Fruit fly (Drosophila melanogaster) whole organism, adult: ENCODE data around the gene TBC1D23.

ENCODE experiments used
- CG11617 ChIP-seq: fragments of 200-800 bp; sonication (Bioruptor generic); optimal IDR thresholded peaks from 2 replicates; lab custom pipeline; 2017; ENCODE audit warnings: mild to moderate bottlenecking, missing biosample characterization, missing genetic modification reagents, missing genetic modification characterization
- CG12768 ChIP-seq: fragments of 200-800 bp; sonication (Bioruptor generic); optimal IDR thresholded peaks from 2 replicates; lab custom pipeline; 2017; ENCODE audit warnings: missing biosample characterization, missing genetic modification characterization, mild to moderate bottlenecking, moderate library complexity, missing genetic modification reagents
- CG14711 ChIP-seq: fragments of 200-800 bp; sonication (Bioruptor generic); optimal IDR thresholded peaks from 2 replicates; lab custom pipeline; 2018; ENCODE audit warnings: missing biosample characterization, mild to moderate bottlenecking, missing genetic modification characterization, moderate library complexity
- CG1620 ChIP-seq: fragments of 200-800 bp; sonication (Bioruptor generic); optimal IDR thresholded peaks from 2 replicates; lab custom pipeline; 2016; ENCODE audit warnings: missing biosample characterization, missing genetic modification characterization
- CG33017 ChIP-seq: fragments of 200-800 bp; sonication (Bioruptor generic); optimal IDR thresholded peaks from 2 replicates; lab custom pipeline; 2018; ENCODE audit warnings: missing biosample characterization, mild to moderate bottlenecking, missing genetic modification characterization, moderate library complexity
- CG5204 ChIP-seq: fragments of 200-800 bp; sonication (Bioruptor generic); optimal IDR thresholded peaks from 2 replicates; lab custom pipeline; 2016; ENCODE audit warnings: missing biosample characterization, missing genetic modification characterization
- CG7045 ChIP-seq: fragments of 200-800 bp; sonication (Bioruptor generic); optimal IDR thresholded peaks from 2 replicates; lab custom pipeline; 2017; ENCODE audit warnings: missing biosample characterization, mild to moderate bottlenecking, missing genetic modification characterization
- CG7101 ChIP-seq: fragments of 200-800 bp; sonication (Bioruptor generic); optimal IDR thresholded peaks from 2 replicates; lab custom pipeline; 2018; ENCODE audit warnings: missing biosample characterization, mild to moderate bottlenecking, missing genetic modification characterization, moderate library complexity
- Clk ChIP-seq: fragments of 200-800 bp; sonication (Bioruptor generic); optimal IDR thresholded peaks from 2 replicates; lab custom pipeline; 2017; ENCODE audit warnings: missing biosample characterization, missing genetic modification characterization
- Crg-1 ChIP-seq: fragments of 200-800 bp; sonication (Bioruptor generic); optimal IDR thresholded peaks from 2 replicates; lab custom pipeline; 2016; ENCODE audit warnings: missing biosample characterization, missing genetic modification characterization
- Hr96 ChIP-seq: fragments of 200-800 bp; sonication (Bioruptor generic); optimal IDR thresholded peaks from 2 replicates; lab custom pipeline; 2016; ENCODE audit warnings: missing biosample characterization, missing genetic modification characterization
- Mnt ChIP-seq: fragments of 200-800 bp; sonication (Bioruptor generic); optimal IDR thresholded peaks from 2 replicates; lab custom pipeline; 2016; ENCODE audit warnings: missing biosample characterization, mild to moderate bottlenecking, missing genetic modification characterization
- bab1 ChIP-seq: fragments of 200-800 bp; sonication (Bioruptor generic); optimal IDR thresholded peaks from 3 replicates; lab custom pipeline; 2019; ENCODE audit warnings: missing biosample characterization, mild to moderate bottlenecking, missing genetic modification characterization, moderate library complexity
- cic ChIP-seq: fragments of 200-800 bp; sonication (Bioruptor generic); optimal IDR thresholded peaks from 2 replicates; lab custom pipeline; 2017; ENCODE audit warnings: missing biosample characterization, mild to moderate bottlenecking, missing genetic modification characterization, moderate library complexity
- cnc ChIP-seq, 2 experiments: fragments of >200 bp; optimal IDR thresholded peaks; 2 replicates each; lab custom pipeline; 2017
- kay ChIP-seq: fragments of 200-800 bp; sonication (Bioruptor generic); peaks from one replicate; lab custom pipeline; 2016; ENCODE audit warnings: missing biosample characterization, missing genetic modification characterization, borderline replicate concordance
- ovo ChIP-seq: fragments of 200-800 bp; sonication (Bioruptor generic); optimal IDR thresholded peaks from 2 replicates; lab custom pipeline; 2016; ENCODE audit warnings: missing biosample characterization, missing genetic modification characterization
- pad ChIP-seq: fragments of 200-800 bp; sonication (Bioruptor generic); optimal IDR thresholded peaks from 3 replicates; lab custom pipeline; 2017; ENCODE audit warnings: missing biosample characterization, missing genetic modification characterization, mild to moderate bottlenecking, moderate library complexity, missing genetic modification reagents
- tj ChIP-seq: fragments of 200-800 bp; sonication (Bioruptor generic); optimal IDR thresholded peaks from 3 replicates; lab custom pipeline; 2017; ENCODE audit warnings: missing biosample characterization, mild to moderate bottlenecking, missing genetic modification characterization, moderate library complexity
- toe ChIP-seq: fragments of 200-800 bp; sonication (Bioruptor generic); optimal IDR thresholded peaks from 2 replicates; lab custom pipeline; 2016; ENCODE audit warnings: missing biosample characterization, missing genetic modification characterization

The TBC1D23 gene

DNA sequence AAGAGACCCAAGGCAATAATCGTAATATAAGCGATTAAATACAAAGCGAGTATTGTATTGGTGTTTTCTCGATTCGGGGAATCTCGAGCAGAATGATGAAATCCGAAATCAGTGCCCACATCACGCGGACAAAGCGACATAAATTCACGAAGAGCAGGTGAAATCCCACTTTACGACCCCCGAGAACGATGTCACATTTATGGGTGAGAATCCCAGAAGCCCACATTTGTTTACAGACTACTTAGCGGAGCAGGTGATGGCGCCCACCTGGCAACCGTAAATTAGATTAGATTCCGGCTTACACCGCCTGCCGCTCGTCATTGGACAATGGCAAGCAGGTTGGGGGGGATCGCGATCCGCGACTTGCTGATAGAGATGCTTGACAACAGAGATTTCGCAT, 14.9 kb upstream of the TBC1D23 start:
- no peak for TF ChIP-seq bab1 (GFP tag; lab: Kevin White, UChicago)
- TF ChIP-seq CG11617 (GFP tag; lab: Kevin White, UChicago), result no peak
- TF ChIP-seq Mnt (GFP tag; lab: Kevin White, UChicago), result peak; percentile 2
- TF ChIP-seq CG5204 (GFP tag; lab: Kevin White, UChicago), result no peak
- no peak for TF ChIP-seq Hr96 (GFP tag; lab: Kevin White, UChicago)
- TF ChIP-seq tj (GFP tag; lab: Kevin White, UChicago), result peak; percentile 8
- no peak for TF ChIP-seq CG7101 (tag; lab: Kevin White, UChicago)
- TF ChIP-seq CG33017 (tag; lab: Kevin White, UChicago), result peak; percentile 9
- no peak for TF ChIP-seq toe (GFP tag; lab: Kevin White, UChicago)
- no peak for TF ChIP-seq CG14711 (tag; lab: Kevin White, UChicago)
- TF ChIP-seq cnc (optimal IDR thresholded peaks at IDR 0.05; lab: Kevin White, UChicago), result no peak
- no peak for TF ChIP-seq kay (GFP tag; lab: Kevin White, UChicago)
- TF ChIP-seq CG12768 (GFP tag; lab: Kevin White, UChicago), result peak; percentile 6
- no peak for TF ChIP-seq CG7045
- peak; percentile 49 for TF ChIP-seq Clk (GFP tag; lab: Kevin White, UChicago)
- TF ChIP-seq pad (GFP tag; lab: Kevin White, UChicago), result no peak
- no peak for TF ChIP-seq CG1620
- TF ChIP-seq cic, result peak; percentile 45
- no peak for TF ChIP-seq Crg-1
- peak; percentile 1 for TF ChIP-seq ovo (GFP tag; lab: Kevin White, UChicago)

dm6 chr2L:1116661-1117322, 12.3 kb upstream of the TBC1D23 start:
- TF ChIP-seq cic (peak; percentile 99), toe (GFP tag; lab: Kevin White, UChicago) (peak; percentile 26), Mnt (GFP tag; lab: Kevin White, UChicago) (peak; percentile 57), CG11617 (GFP tag; lab: Kevin White, UChicago) (no peak), kay (GFP tag; lab: Kevin White, UChicago) (peak; percentile 97), CG1620 (no peak), Crg-1 (no peak), ovo (GFP tag; lab: Kevin White, UChicago) (no peak), CG14711 (tag; lab: Kevin White, UChicago) (no peak), CG33017 (tag; lab: Kevin White, UChicago) (peak; percentile 18), bab1 (GFP tag; lab: Kevin White, UChicago) (no peak), Hr96 (GFP tag; lab: Kevin White, UChicago) (peak; percentile 34), pad (GFP tag; lab: Kevin White, UChicago) (no peak), CG5204 (GFP tag; lab: Kevin White, UChicago) (no peak), Clk (GFP tag; lab: Kevin White, UChicago) (no peak), CG7101 (tag; lab: Kevin White, UChicago) (no peak), cnc (optimal IDR thresholded peaks at IDR 0.05; lab: Kevin White, UChicago) (no peak), tj (GFP tag; lab: Kevin White, UChicago) (no peak), CG7045 (peak; percentile 26), CG12768 (GFP tag; lab: Kevin White, UChicago) (peak; percentile 82)

dm6 chr2L:1118149-1118548, 11.0 kb upstream of the TBC1D23 start:
- peak; percentile 28 for TF ChIP-seq Mnt (GFP tag; lab: Kevin White, UChicago)
- no peak for TF ChIP-seq CG1620
- TF ChIP-seq Crg-1, result no peak
- TF ChIP-seq CG5204 (GFP tag; lab: Kevin White, UChicago), result peak; percentile 39
- peak; percentile 7 for TF ChIP-seq toe (GFP tag; lab: Kevin White, UChicago)
- TF ChIP-seq tj (GFP tag; lab: Kevin White, UChicago), result peak; percentile 27
- TF ChIP-seq cnc (optimal IDR thresholded peaks at IDR 0.05; lab: Kevin White, UChicago), result no peak

DNA sequence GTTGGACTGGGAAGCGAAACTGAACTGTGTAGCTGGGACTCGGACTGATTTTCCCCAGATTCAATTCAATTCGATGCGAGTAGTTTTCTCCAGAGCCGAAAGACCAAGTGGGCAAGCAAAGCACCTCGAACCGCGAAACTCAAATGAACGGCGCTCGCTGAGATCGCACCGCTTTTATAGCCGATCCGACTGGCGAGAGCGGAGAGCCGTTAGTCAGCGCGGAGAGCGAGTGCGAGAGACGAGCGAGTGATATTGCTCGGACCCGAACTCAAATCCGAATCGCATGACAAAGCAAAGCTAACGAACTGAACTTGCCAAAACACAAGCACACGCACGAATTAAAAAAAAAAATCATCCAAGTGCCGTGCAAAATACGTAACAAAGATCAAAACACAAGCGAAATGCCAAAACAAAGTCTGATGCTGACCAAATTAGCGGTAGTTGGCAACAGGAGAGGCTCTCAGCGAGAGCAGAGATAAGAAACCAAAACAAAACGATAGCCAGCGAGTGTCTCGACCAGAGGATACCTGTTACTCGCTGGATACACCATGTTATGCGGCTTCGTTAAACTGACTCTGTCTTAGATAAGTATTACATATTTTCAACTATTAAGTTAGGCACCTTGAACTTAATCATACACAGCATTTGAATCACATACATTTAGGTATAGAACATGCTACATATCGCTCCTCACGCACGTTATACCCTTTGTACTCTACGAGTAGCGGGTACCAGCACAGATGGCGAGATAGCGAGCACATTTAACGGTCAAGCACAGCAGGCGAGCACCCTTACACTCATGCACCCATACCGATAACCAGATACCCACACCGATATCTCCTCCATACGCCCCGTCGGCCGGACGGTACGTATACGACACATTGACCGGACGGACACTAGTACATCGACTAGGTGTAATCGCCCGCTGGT, 10.0 kb upstream of the TBC1D23 start:
- TF ChIP-seq CG7101 (tag; lab: Kevin White, UChicago) (peak; percentile 71), CG12768 (GFP tag; lab: Kevin White, UChicago) (peak; percentile 94), Clk (GFP tag; lab: Kevin White, UChicago) (no peak), toe (GFP tag; lab: Kevin White, UChicago) (peak; percentile 64), CG5204 (GFP tag; lab: Kevin White, UChicago) (peak; percentile 77), pad (GFP tag; lab: Kevin White, UChicago) (peak; percentile 52), cic (peak; percentile 78), CG33017 (tag; lab: Kevin White, UChicago) (peak; percentile 70), ovo (GFP tag; lab: Kevin White, UChicago) (peak; percentile 93), bab1 (GFP tag; lab: Kevin White, UChicago) (peak; percentile 49), tj (GFP tag; lab: Kevin White, UChicago) (peak; percentile 63), CG11617 (GFP tag; lab: Kevin White, UChicago) (peak; percentile 79), Hr96 (GFP tag; lab: Kevin White, UChicago) (peak; percentile 57), CG1620 (peak; percentile 64), cnc (optimal IDR thresholded peaks at IDR 0.05; lab: Kevin White, UChicago) (no peak), CG7045 (peak; percentile 45), Crg-1 (peak; percentile 49), CG14711 (tag; lab: Kevin White, UChicago) (peak; percentile 59), Mnt (GFP tag; lab: Kevin White, UChicago) (peak; percentile 66), kay (GFP tag; lab: Kevin White, UChicago) (peak; percentile 97)
